Worm (Caenorhabditis elegans): ENCODE results near the gene F40F12.9.
A peak's percentile ranks its signal among the peaks of the same experiment; 100 is the strongest.

Gene F40F12.9

DNA sequence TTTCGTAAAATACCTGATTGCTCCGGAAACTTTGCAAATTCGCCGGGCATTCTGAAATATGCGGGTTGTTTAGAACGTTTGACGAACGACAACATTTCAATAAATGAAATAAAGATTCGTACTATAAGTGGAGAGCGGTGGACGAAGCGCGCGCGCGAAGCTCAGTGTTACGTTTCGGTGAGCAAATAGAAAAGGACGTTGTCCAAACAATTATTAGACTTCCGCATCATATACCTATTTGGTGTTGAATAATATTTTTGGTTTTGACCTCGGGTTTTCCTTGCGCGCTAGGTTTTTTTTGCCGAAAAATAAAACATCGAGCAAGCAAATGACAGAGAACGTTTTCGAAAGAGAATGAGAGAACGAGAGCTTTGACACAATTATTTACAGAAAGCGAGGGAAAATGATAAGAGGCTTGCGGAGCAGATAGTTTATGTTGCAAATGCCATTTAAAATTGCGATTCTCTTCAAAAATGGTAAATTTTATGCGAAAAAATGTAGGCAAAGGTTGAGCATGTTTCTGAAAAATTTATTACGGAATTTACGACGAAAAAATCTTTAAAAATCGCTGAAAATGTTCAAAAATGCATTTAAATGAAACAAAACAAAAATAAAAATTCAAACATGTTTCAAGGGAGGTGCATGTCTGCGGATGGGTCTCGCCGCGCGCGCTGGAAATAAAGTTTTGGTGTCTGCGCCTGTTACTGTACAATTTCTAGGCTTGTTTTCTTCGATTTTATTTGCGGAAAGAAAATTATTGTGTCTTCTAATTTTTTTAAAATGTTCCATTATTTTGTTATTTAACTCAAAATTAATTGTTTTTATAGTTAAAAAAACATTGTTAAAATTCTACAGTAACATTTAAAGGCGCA is at the start of gene F40F12.9, which contains the start of gene cyld-1:
F40F12.9 (plus strand) TSS at position 721 of the 872 bp plus-strand sequence.
cyld-1 (minus strand) TSS at position 51 of the 872 bp plus-strand sequence.
- no peak for TF ChIP-seq dao-5 (tag; optimal IDR thresholded peaks at IDR 0.05)
- TF ChIP-seq him-1 (tag; optimal IDR thresholded peaks at IDR 0.05) = no peak
- TF ChIP-seq W03F9.2 (tag; optimal IDR thresholded peaks at IDR 0.05) = peak; percentile 17

DNA sequence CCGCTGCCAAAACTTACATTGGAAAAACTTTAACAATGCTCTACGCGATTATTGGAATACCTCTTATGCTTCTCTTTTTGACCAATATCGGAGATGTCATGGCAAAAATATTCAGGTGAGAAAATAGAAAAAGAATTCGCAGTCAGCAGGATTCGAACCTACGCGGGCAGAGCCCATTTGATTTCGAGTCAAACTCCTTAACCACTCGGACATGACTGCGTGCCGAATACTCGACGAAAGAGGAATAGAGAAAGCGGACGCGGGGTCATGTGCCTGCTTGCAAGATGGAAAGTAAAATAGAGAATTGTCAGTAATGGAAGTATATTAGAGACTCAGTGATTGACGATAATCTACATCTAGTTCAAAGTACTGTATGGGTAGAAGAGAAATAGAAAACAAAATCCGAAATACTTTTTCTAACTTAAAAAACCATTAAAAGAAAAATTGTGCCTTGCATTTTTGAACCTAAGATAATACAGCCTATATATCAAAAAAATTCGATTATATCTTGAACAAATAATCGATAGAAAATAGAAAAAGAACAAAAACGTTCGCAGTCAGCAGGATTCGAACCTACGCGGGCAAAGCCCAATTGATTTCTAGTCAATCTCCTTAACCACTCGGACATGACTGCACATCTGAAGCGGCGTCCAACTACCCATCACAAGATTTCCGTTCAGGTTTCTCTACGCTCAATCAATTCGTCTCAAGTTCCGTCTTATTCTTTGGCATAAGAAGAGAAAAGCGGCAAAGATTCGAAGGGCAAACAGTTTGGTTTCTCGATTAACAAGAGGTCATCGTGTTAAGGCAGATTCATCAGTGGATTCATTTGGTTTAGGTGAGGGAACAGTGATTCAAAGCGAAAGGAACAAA is 49.4 kb upstream of the F40F12.9 start:
- TF ChIP-seq him-1 (tag; optimal IDR thresholded peaks at IDR 0.05) (peak; percentile 50), dao-5 (tag; optimal IDR thresholded peaks at IDR 0.05) (peak; percentile 28), W03F9.2 (tag; optimal IDR thresholded peaks at IDR 0.05) (no peak)

DNA sequence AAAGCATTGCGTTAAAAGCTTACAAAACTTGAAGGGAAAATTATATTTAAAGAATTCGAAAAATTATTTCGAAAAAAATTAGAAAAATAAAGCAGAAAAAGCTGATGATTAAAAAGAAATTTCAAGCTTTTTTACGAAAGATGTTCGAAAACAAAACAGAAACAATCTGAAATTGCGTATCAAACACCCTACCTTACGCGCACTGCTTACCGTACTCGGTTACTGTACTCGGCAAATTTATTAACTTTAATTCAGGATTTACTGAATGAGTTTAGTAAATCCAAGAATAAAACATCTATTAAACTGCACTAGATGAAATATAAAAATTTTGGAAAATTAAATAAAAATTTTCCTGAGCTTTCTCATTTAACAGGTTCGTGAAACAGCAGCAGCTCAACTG is 48.7 kb upstream of the F40F12.9 start:
- TF ChIP-seq him-1 (tag; optimal IDR thresholded peaks at IDR 0.05) (no peak), W03F9.2 (tag; optimal IDR thresholded peaks at IDR 0.05) (no peak), dao-5 (tag; optimal IDR thresholded peaks at IDR 0.05) (no peak)

DNA sequence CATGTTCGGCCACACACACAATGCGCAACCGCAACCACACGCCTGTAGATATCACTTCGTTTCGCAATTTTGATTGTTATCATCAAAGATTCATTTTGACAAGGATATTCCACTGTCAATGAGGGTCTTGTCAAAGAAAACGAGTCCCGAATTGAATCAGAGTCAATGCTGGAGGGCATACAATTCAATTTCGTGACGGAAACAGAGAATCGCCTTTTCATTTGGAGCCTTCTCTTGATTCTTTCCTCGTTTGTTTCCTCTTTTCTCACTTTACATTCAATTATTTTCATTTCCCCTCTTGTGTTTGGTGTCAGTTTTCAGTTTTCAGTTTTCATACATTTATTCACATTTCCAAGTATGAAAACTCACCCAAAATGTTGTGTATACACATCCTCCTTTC is 43.8 kb upstream of the F40F12.9 start:
- no peak for TF ChIP-seq dao-5 (tag; optimal IDR thresholded peaks at IDR 0.05)
- TF ChIP-seq W03F9.2 (tag; optimal IDR thresholded peaks at IDR 0.05) = no peak
- TF ChIP-seq him-1 (tag; optimal IDR thresholded peaks at IDR 0.05) = no peak

DNA sequence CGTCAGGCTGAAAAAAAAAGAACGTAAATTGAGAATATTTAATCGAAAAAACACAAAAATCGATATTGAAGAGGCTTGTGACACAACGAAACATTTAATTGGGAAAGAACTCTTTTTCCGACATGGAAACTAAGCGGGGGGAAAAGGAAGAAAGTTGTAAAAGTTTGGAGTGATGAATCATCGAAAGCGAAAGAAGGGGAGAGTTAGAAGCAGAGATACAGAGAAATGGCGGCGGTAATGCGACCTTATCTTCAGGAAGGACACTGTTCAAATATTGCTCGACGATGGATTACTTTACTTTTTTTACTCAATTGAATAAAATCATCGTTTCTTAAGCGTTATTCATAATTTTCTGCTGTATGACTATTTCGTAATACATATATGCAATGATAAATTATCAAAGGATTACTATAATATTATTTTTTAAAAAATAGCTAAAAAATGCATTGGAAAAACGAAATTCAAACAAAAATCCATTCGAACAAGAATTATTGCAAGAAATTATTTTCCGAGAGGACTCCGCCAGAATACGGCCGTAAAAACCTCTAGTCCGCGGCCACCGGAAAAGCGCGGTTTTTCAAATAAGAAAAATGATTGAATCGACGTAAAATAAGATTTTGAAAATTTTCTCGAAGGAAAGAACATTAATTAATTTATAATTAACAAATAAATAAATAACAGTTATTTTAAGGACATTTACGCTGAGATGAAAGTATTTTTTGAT is 43.2 kb upstream of the F40F12.9 start, which contains the start of gene dhhc-4:
dhhc-4 (minus strand) TSS at position 13 of the 724 bp plus-strand sequence.
- TF ChIP-seq him-1 (tag; optimal IDR thresholded peaks at IDR 0.05) (no peak), W03F9.2 (tag; optimal IDR thresholded peaks at IDR 0.05) (peak; percentile 65)

DNA sequence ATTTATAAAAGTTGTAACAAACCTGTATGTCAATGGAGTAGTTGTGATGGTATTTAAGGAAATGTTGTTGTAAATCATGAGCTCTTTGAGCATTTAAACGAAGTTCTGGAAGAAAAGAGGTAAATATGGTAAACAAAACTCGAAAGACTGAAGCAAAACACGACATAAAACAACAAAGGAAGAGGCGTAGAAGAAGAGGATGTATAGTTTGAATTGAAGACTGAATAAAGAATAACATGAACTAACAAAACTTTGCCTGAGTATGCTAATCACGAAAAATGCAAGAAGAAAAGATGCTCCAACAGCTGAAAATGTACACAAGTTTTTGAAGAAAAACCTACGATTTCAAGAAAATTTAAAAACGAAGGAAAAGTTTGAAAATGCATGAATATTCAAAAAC is 40.1 kb upstream of the F40F12.9 start, which contains the start of gene ZK757.1:
ZK757.1 (minus strand) TSS at position 101 of the 400 bp plus-strand sequence.
- no peak for TF ChIP-seq dao-5 (tag; optimal IDR thresholded peaks at IDR 0.05)

DNA sequence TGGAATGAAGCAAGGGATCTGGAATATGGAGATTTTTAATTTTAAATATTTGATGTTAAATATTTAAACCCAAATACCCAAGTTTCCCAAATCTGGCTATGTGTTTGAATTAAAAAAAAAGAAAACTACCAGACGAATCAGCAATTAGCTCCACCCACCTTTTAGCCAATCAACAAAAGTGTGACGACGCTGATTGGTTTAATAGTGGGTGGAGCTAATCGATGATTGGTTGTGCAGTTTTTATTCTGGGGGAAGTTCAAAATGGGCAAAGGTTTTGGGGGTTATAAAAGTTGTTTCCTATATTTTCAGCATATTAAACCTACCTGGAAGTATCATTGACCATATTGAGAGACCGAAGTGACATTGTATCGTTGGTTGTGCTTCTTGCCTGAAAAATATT is 36.6 kb upstream of the F40F12.9 start:
- TF ChIP-seq W03F9.2 (tag; optimal IDR thresholded peaks at IDR 0.05) (no peak), dao-5 (tag; optimal IDR thresholded peaks at IDR 0.05) (no peak), him-1 (tag; optimal IDR thresholded peaks at IDR 0.05) (no peak)

DNA sequence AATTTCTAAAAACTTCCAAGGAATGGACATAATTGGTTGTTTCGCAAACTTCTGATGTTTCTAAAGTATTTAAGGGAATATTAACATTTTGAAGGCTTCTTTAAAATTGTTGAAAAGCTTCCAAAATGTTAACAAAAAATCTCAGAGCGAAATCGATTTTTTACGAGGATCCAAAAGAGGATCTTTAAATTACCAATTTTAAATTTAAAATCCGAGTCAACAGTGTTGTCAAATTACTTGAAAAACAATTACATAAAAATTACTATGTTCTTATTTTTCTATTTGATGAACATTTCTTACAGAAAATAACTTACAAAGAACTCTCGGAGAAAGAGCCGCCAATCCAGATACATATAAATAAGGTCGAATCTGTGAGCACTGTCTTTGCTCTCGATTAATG is 34.2 kb upstream of the F40F12.9 start, which contains the start of gene ZK757.10:
ZK757.10 (plus strand) TSS at position 301 of the 400 bp plus-strand sequence.
- no peak for TF ChIP-seq him-1 (tag; optimal IDR thresholded peaks at IDR 0.05)
- TF ChIP-seq dao-5 (tag; optimal IDR thresholded peaks at IDR 0.05) = no peak
- TF ChIP-seq W03F9.2 (tag; optimal IDR thresholded peaks at IDR 0.05) = no peak

DNA sequence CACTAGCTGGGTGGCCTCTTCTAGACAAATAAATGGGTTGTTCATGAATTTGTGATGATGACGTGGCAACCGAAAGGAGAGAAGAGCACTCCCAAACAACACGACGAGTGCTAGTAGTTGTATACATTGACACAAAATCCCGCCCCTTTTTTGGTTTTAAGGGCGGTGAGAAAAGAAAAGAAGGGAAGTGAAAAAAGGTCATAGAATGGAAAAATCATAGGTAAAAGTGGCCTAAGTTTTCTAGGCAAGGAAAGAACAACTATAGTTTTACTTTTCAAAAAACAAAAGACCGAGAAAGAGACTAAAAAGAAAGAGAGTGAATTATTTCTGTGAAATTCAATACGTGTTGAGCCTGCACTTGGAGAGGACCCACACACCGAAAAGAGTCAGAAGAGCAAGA is 32.3 kb upstream of the F40F12.9 start, which contains the start of gene ZK757.2:
ZK757.2 (minus strand) TSS at position 101 of the 400 bp plus-strand sequence.
- TF ChIP-seq him-1 (tag; optimal IDR thresholded peaks at IDR 0.05) = no peak
- no peak for TF ChIP-seq dao-5 (tag; optimal IDR thresholded peaks at IDR 0.05)
- TF ChIP-seq W03F9.2 (tag; optimal IDR thresholded peaks at IDR 0.05) = no peak

DNA sequence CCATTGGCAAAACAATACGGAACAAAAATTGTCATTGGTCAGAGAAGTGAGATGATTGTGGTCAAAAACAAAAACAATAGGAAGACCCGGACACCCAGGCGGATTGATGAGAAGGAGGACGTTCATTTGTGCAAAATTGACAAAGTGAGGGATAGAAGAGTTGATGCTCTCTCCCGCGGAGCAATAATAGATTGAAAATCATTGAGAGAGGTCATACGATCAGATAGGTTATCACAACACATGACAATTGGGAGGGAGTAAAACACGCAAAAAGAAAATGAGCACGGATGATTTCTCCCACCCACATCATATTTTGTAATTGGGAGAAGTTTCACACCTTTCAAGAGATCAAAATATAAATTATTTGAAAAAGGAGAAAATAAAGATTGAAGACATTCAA is 25.5 kb upstream of the F40F12.9 start:
- TF ChIP-seq dao-5 (tag; optimal IDR thresholded peaks at IDR 0.05) (no peak), W03F9.2 (tag; optimal IDR thresholded peaks at IDR 0.05) (no peak), him-1 (tag; optimal IDR thresholded peaks at IDR 0.05) (no peak)

DNA sequence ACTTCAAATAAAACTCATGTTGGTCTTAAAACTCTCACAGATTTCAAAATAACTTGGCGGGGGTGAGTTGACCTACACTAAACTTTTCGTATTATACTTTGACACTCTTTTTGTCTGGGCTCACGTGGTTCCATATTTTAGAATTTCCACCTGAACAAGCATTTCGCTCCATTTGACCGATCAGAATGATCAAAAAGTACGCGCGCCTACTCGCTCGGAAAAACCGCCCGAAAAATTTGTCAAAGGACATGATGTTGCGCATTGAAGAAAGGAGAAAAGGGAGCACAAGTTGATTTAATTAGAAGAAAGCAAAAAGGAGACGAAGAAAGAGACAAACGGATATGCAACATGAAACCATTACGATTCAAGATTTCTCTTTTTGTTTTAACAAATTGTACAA is 24.8 kb upstream of the F40F12.9 start:
- TF ChIP-seq him-1 (tag; optimal IDR thresholded peaks at IDR 0.05) (no peak), W03F9.2 (tag; optimal IDR thresholded peaks at IDR 0.05) (no peak), dao-5 (tag; optimal IDR thresholded peaks at IDR 0.05) (no peak)

DNA sequence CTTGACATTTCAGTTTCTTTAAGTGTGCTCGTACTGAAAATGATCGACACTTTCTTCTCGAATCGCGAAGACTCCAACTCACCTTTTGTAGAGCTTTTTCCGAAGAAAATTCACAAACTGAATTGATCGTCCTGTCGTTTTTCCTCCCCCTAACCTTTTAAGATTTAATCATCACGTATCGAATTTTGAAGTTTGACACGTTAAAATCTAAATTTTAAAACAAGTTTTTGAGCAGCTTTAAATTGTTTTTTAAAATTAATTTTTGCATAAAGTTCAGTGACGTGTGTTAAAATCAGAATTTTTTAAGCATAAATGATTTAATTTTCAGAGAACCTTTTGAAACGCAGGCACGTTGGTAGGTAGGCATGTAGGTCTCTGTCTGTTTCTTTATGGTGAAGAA is 19.8 kb upstream of the F40F12.9 start, which contains the start of gene alg-4:
alg-4 (minus strand) TSS at position 101 of the 400 bp plus-strand sequence.
- TF ChIP-seq him-1 (tag; optimal IDR thresholded peaks at IDR 0.05) = no peak
- no peak for TF ChIP-seq W03F9.2 (tag; optimal IDR thresholded peaks at IDR 0.05)
- no peak for TF ChIP-seq dao-5 (tag; optimal IDR thresholded peaks at IDR 0.05)

DNA sequence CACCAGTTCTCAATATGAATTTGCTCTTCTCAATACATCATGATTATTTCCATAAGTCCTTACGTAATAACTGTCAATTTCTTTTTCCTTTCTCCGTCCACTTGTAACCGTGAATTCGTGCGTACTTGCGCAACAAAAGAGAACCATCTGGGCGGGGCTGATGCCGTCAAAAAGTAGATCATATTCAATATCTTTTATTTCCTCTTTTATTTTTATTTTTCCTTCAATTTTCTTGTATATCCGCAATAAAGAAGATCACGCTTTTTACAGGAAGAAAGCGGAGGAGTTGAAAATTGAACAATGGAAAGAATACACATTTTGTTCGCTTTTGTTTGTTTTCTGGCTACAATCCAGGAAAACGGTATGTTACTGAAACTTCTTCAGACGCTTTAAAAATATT is 18.3 kb upstream of the F40F12.9 start, which contains the start of gene mam-7:
mam-7 (plus strand) TSS at position 301 of the 400 bp plus-strand sequence.
- TF ChIP-seq W03F9.2 (tag; optimal IDR thresholded peaks at IDR 0.05) = no peak
- TF ChIP-seq dao-5 (tag; optimal IDR thresholded peaks at IDR 0.05) = no peak
- TF ChIP-seq him-1 (tag; optimal IDR thresholded peaks at IDR 0.05) = no peak
